Fruit fly (Drosophila melanogaster) whole organism, embryonic: ENCODE data around the gene AstA-R1.
A peak's percentile ranks its signal among the peaks of the same experiment; 100 is the strongest.

Experiments used
- Ada2b ChIP-seq: fragments of 200-800 bp; sonication (Bioruptor generic); IDR thresholded peaks from 2 replicates; pipeline ENCODE4 v1.3.6; 2022; ENCODE audit warnings: missing biosample characterization, missing genetic modification characterization
- Adf1 ChIP-seq: fragments of 200-800 bp; sonication (Bioruptor generic); IDR thresholded peaks from 2 replicates; pipeline ENCODE4 v1.3.6; 2022; ENCODE audit warnings: missing biosample characterization, missing genetic modification characterization
- Blimp-1 ChIP-seq: fragments of 200-800 bp; sonication (Bioruptor generic); optimal IDR thresholded peaks from 3 replicates; lab custom pipeline; 2018; ENCODE audit warnings: missing biosample characterization, missing genetic modification characterization, mild to moderate bottlenecking, moderate library complexity, missing genetic modification reagents
- CG10959 ChIP-seq: fragments of 200-800 bp; sonication (Bioruptor generic); IDR thresholded peaks from 2 replicates; pipeline ENCODE4 v1.3.6; 2022; ENCODE audit warnings: missing biosample characterization, missing genetic modification characterization
- CG11695 ChIP-seq: fragments of 200-800 bp; sonication (Bioruptor generic); IDR thresholded peaks from 3 replicates; pipeline ENCODE4 v1.3.6; 2022; ENCODE audit warnings: missing biosample characterization, missing genetic modification characterization
- CG11723 ChIP-seq: fragments of 200-800 bp; sonication (Bioruptor generic); optimal IDR thresholded peaks from 2 replicates; lab custom pipeline; 2017; ENCODE audit warnings: missing biosample characterization, mild to moderate bottlenecking, missing genetic modification characterization
- CG12219 ChIP-seq: fragments of 200-800 bp; sonication (Bioruptor generic); optimal IDR thresholded peaks from 3 replicates; lab custom pipeline; 2018; ENCODE audit warnings: missing biosample characterization, mild to moderate bottlenecking, missing genetic modification characterization
- CG1529 ChIP-seq: fragments of 200-800 bp; sonication (Bioruptor generic); optimal IDR thresholded peaks from 3 replicates; lab custom pipeline; 2018; ENCODE audit warnings: missing biosample characterization, missing genetic modification characterization
- CG15696 ChIP-seq: fragments of 200-800 bp; sonication (Bioruptor generic); optimal IDR thresholded peaks from 2 replicates; lab custom pipeline; 2019; ENCODE audit warnings: missing biosample characterization, mild to moderate bottlenecking, missing genetic modification characterization, moderate library complexity
- CG17359 ChIP-seq: fragments of 200-800 bp; sonication (Bioruptor generic); optimal IDR thresholded peaks from 3 replicates; lab custom pipeline; 2018; ENCODE audit warnings: missing biosample characterization, mild to moderate bottlenecking, missing genetic modification characterization, moderate library complexity
- CG1792 ChIP-seq: fragments of 200-800 bp; sonication (Bioruptor generic); optimal IDR thresholded peaks from 2 replicates; lab custom pipeline; 2016; ENCODE audit warnings: missing biosample characterization, missing genetic modification characterization
- CG34422 ChIP-seq: fragments of 200-800 bp; sonication (Bioruptor generic); IDR thresholded peaks from 3 replicates; pipeline ENCODE4 v1.3.6; 2022; ENCODE audit warnings: missing biosample characterization, missing genetic modification characterization
- CG6272 ChIP-seq: fragments of 200-800 bp; sonication (Bioruptor generic); IDR thresholded peaks from 2 replicates; pipeline ENCODE4 v1.3.6; 2022; ENCODE audit warnings: missing biosample characterization, missing genetic modification characterization
- CG6765 ChIP-seq: fragments of 200-800 bp; sonication (Bioruptor generic); optimal IDR thresholded peaks from 3 replicates; lab custom pipeline; 2017; ENCODE audit warnings: missing biosample characterization, mild to moderate bottlenecking, missing genetic modification characterization
- CG6791 ChIP-seq: fragments of 200-800 bp; sonication (Bioruptor generic); IDR thresholded peaks from 3 replicates; pipeline ENCODE4 v1.3.6; 2022; ENCODE audit warnings: missing biosample characterization, missing genetic modification characterization; ENCODE audit not compliant: partially characterized antibody
- CG7839 ChIP-seq: fragments of 200-800 bp; sonication (Bioruptor generic); optimal IDR thresholded peaks from 3 replicates; lab custom pipeline; 2018; ENCODE audit warnings: missing biosample characterization, mild to moderate bottlenecking, missing genetic modification characterization, moderate library complexity
- CG8089 ChIP-seq: fragments of 200-800 bp; sonication (Bioruptor generic); optimal IDR thresholded peaks from 3 replicates; lab custom pipeline; 2016; ENCODE audit warnings: missing biosample characterization, missing genetic modification characterization
- CrebB ChIP-seq: fragments of 200-800 bp; sonication (Bioruptor generic); optimal IDR thresholded peaks from 3 replicates; lab custom pipeline; 2018; ENCODE audit warnings: missing biosample characterization, mild to moderate bottlenecking, missing genetic modification characterization
- D ChIP-seq, 2 experiments: fragments of 200-800 bp in 1 of 2; fragments of >200 bp in 1 of 2; sonication (Bioruptor generic) in 1 of 2; optimal IDR thresholded peaks; 2 replicates in 1 of 2; 3 replicates in 1 of 2; lab custom pipeline; 2017; ENCODE audit warnings: mild to moderate bottlenecking in 1 of 2, missing biosample characterization in 1 of 2, missing genetic modification characterization in 1 of 2, missing genetic modification reagents in 1 of 2
- Dip3 ChIP-seq: fragments of 200-800 bp; sonication (Bioruptor generic); optimal IDR thresholded peaks from 3 replicates; lab custom pipeline; 2016; ENCODE audit warnings: missing biosample characterization, missing genetic modification characterization
- Doc2 ChIP-seq: fragments of 200-800 bp; sonication (Bioruptor generic); IDR thresholded peaks from 2 replicates; pipeline ENCODE4 v1.3.6; 2022; ENCODE audit warnings: missing biosample characterization, missing genetic modification characterization
- Drgx ChIP-seq: fragments of 200-800 bp; sonication (Bioruptor generic); IDR thresholded peaks from 2 replicates; pipeline ENCODE4 v1.3.6; 2022; ENCODE audit warnings: missing biosample characterization, missing genetic modification characterization
- HLH3B ChIP-seq: fragments of 200-800 bp; sonication (Bioruptor generic); IDR thresholded peaks from 2 replicates; pipeline ENCODE4 v1.3.6; 2022; ENCODE audit warnings: missing biosample characterization, missing genetic modification characterization
- HmgD ChIP-seq: fragments of 200-800 bp; sonication (Bioruptor generic); optimal IDR thresholded peaks from 3 replicates; lab custom pipeline; 2016; ENCODE audit warnings: missing biosample characterization, missing genetic modification characterization
- MESR4 ChIP-seq: fragments of 200-800 bp; sonication (Bioruptor generic); optimal IDR thresholded peaks from 2 replicates; lab custom pipeline; 2018; ENCODE audit warnings: missing biosample characterization, mild to moderate bottlenecking, missing genetic modification characterization, moderate library complexity
- Nf-YC ChIP-seq: fragments of 200-800 bp; optimal IDR thresholded peaks from 3 replicates; lab custom pipeline; 2019; ENCODE audit warnings: missing biosample characterization, mild to moderate bottlenecking, missing genetic modification characterization, moderate library complexity
- Ptx1 ChIP-seq: fragments of 200-800 bp; sonication (Bioruptor generic); IDR thresholded peaks from 2 replicates; pipeline ENCODE4 v1.3.6; 2022; ENCODE audit warnings: missing biosample characterization, missing genetic modification characterization
- Rfx ChIP-seq: fragments of 200-800 bp; sonication (Bioruptor generic); IDR thresholded peaks from 2 replicates; pipeline ENCODE4 v1.3.6; 2022; ENCODE audit warnings: missing biosample characterization, missing genetic modification characterization
- Sox102F ChIP-seq: fragments of 200-800 bp; sonication (Bioruptor generic); optimal IDR thresholded peaks from 2 replicates; lab custom pipeline; 2018; ENCODE audit warnings: missing biosample characterization, mild to moderate bottlenecking, missing genetic modification characterization, moderate library complexity
- Xbp1 ChIP-seq: fragments of 200-800 bp; sonication (Bioruptor generic); optimal IDR thresholded peaks from 3 replicates; lab custom pipeline; 2016; ENCODE audit warnings: missing biosample characterization, mild to moderate bottlenecking, missing genetic modification characterization
- chinmo ChIP-seq: fragments of 200-800 bp; sonication (Bioruptor generic); IDR thresholded peaks from 4 replicates; pipeline ENCODE4 v1.3.6; 2022; ENCODE audit warnings: missing biosample characterization, missing genetic modification characterization; ENCODE audit not compliant: partially characterized antibody
- chm ChIP-seq: fragments of 200-800 bp; sonication (Bioruptor generic); IDR thresholded peaks from 2 replicates; pipeline ENCODE4 v1.3.6; 2022; ENCODE audit warnings: missing biosample characterization, missing genetic modification characterization
- dmrt99B ChIP-seq: fragments of 200-800 bp; sonication (Bioruptor generic); optimal IDR thresholded peaks from 2 replicates; lab custom pipeline; 2018; ENCODE audit warnings: missing biosample characterization, mild to moderate bottlenecking, missing genetic modification characterization, moderate library complexity
- dysf ChIP-seq: fragments of 200-800 bp; sonication (Bioruptor generic); IDR thresholded peaks from 3 replicates; pipeline ENCODE4 v1.3.6; 2022; ENCODE audit warnings: missing biosample characterization, missing genetic modification characterization
- fd3F ChIP-seq: fragments of 200-800 bp; sonication (Bioruptor generic); optimal IDR thresholded peaks from 2 replicates; lab custom pipeline; 2018; ENCODE audit warnings: missing biosample characterization, mild to moderate bottlenecking, missing genetic modification characterization, moderate library complexity
- fd96Cb ChIP-seq: fragments of 200-800 bp; sonication (Bioruptor generic); optimal IDR thresholded peaks from 2 replicates; lab custom pipeline; 2018; ENCODE audit warnings: missing biosample characterization, mild to moderate bottlenecking, missing genetic modification characterization, moderate library complexity
- gem ChIP-seq: fragments of 200-800 bp; sonication (Bioruptor generic); optimal IDR thresholded peaks from 2 replicates; lab custom pipeline; 2019; ENCODE audit warnings: missing biosample characterization, mild to moderate bottlenecking, missing genetic modification characterization, moderate library complexity
- gfzf ChIP-seq: fragments of 200-800 bp; sonication (Bioruptor generic); optimal IDR thresholded peaks from 2 replicates; lab custom pipeline; 2016; ENCODE audit warnings: missing biosample characterization, mild to moderate bottlenecking, missing genetic modification characterization, moderate library complexity
- kah ChIP-seq: fragments of 200-800 bp; sonication (Bioruptor generic); optimal IDR thresholded peaks from 2 replicates; lab custom pipeline; 2018; ENCODE audit warnings: missing biosample characterization, mild to moderate bottlenecking, missing genetic modification characterization
- pnt ChIP-seq: fragments of 200-800 bp; sonication (Bioruptor generic); optimal IDR thresholded peaks from 3 replicates; lab custom pipeline; 2016; ENCODE audit warnings: missing biosample characterization, missing genetic modification characterization
- prd ChIP-seq, 3 experiments: fragments of >200 bp in 2 of 3; fragments of 200-800 bp in 1 of 3; sonication (Bioruptor generic) in 1 of 3; optimal IDR thresholded peaks in 2 of 3; IDR thresholded peaks in 1 of 3; 2 replicates in 2 of 3; 3 replicates in 1 of 3; pipeline versions ENCODE4 v1.3.6 to Lab custom; 2017 to 2022; ENCODE audit warnings: missing biosample characterization in 1 of 3, missing genetic modification characterization in 1 of 3
- sima ChIP-seq: fragments of 200-800 bp; sonication (Bioruptor generic); optimal IDR thresholded peaks from 2 replicates; lab custom pipeline; 2016; ENCODE audit warnings: missing biosample characterization, missing genetic modification characterization
- slbo ChIP-seq: fragments of 200-800 bp; sonication (Bioruptor generic); IDR thresholded peaks from 2 replicates; pipeline ENCODE4 v1.3.6; 2022; ENCODE audit warnings: missing biosample characterization, missing genetic modification characterization
- slou ChIP-seq: fragments of 200-800 bp; sonication (Bioruptor generic); optimal IDR thresholded peaks from 3 replicates; lab custom pipeline; 2016; ENCODE audit warnings: missing biosample characterization, missing genetic modification characterization
- slp2 ChIP-seq: fragments of 200-800 bp; sonication (Bioruptor generic); optimal IDR thresholded peaks from 2 replicates; lab custom pipeline; 2016; ENCODE audit warnings: missing biosample characterization, missing genetic modification characterization
- ssp ChIP-seq: fragments of 200-800 bp; sonication (Bioruptor generic); IDR thresholded peaks from 2 replicates; pipeline ENCODE4 v1.3.6; 2022; ENCODE audit warnings: missing biosample characterization, missing genetic modification characterization
- stc ChIP-seq: fragments of 200-800 bp; sonication (Bioruptor generic); IDR thresholded peaks from 2 replicates; pipeline ENCODE4 v1.3.6; 2022; ENCODE audit warnings: missing biosample characterization, missing genetic modification characterization
- tin ChIP-seq: fragments of 200-800 bp; sonication (Bioruptor generic); optimal IDR thresholded peaks from 3 replicates; lab custom pipeline; 2016; ENCODE audit warnings: missing biosample characterization, missing genetic modification characterization
- twi ChIP-seq: fragments of 200-800 bp; optimal IDR thresholded peaks from 2 replicates; lab custom pipeline; 2019; ENCODE audit warnings: missing biosample characterization, mild to moderate bottlenecking, missing genetic modification characterization, moderate library complexity
- tx ChIP-seq: fragments of 200-800 bp; sonication (Bioruptor generic); optimal IDR thresholded peaks from 2 replicates; lab custom pipeline; 2016; ENCODE audit warnings: missing biosample characterization, missing genetic modification characterization

AstA-R1 gene

DNA sequence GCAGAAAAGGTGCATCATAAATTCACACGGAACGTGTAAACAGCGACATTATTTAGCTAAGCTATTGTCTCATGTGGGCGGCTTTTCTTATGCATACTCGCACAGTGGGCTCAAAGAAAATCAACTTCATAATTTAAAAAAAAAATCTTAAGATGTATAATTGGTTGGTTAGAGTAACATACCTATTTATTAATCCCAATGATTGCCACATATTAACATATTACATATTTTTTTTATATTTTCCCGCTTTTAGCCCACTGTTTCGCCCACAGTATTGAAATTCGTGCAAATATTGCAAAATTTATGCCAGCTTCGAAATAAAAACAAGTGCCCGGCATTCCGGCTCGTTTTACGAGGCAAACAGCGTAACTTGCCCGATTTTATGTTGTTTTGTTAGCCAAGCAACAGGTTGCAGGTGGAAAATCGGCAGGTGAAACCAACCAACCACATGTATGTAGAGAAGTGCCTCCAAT, 92.9 kb downstream of the AstA-R1 start, which contains the start of gene Ilp7 (continued):
- TF ChIP-seq CG15696 (tag; lab: Kevin White, UChicago), result no peak
- no peak for TF ChIP-seq CG1529 (GFP tag; lab: Kevin White, UChicago)
- TF ChIP-seq ssp (GFP tag; lab: Robert Waterston, UW), result 0 out of 2 replicates have a peak, but pooled peaks have one; percentile 14
- TF ChIP-seq dmrt99B (tag; lab: Kevin White, UChicago), result peak; percentile 30
- 0 out of 2 replicates have a peak, but pooled peaks have one; percentile 13 for TF ChIP-seq stc (GFP tag; lab: Robert Waterston, UW)
- peak; percentile 23 for TF ChIP-seq fd96Cb (tag; lab: Kevin White, UChicago)
- no peak for TF ChIP-seq tx (GFP tag; lab: Kevin White, UChicago)
- no peak for TF ChIP-seq HmgD
- TF ChIP-seq CG34422 (GFP tag; lab: Robert Waterston, UW), result peak; percentile 50; the same call in 1 of the 3 replicates
- TF ChIP-seq fd3F (GFP tag; lab: Kevin White, UChicago), result no peak
- no peak for TF ChIP-seq Nf-YC (tag; lab: Kevin White, UChicago)
- TF ChIP-seq slou, result no peak
- TF ChIP-seq CrebB (tag; lab: Kevin White, UChicago), result no peak
- TF ChIP-seq Doc2 (GFP tag; lab: Robert Waterston, UW), result no peak
- TF ChIP-seq CG6791 (GFP tag; lab: Robert Waterston, UW), result no peak
- TF ChIP-seq CG17359 (tag; lab: Kevin White, UChicago), result peak; percentile 34
- TF ChIP-seq Ptx1, result peak; percentile 42
- no peak for TF ChIP-seq kah (GFP tag; lab: Kevin White, UChicago)
- TF ChIP-seq CG10959 (GFP tag; lab: Robert Waterston, UW), result no peak
- TF ChIP-seq CG11723 (GFP tag; lab: Kevin White, UChicago), result no peak
- peak; percentile 40; the same call in 1 of the 3 replicates for TF ChIP-seq CG11695
- TF ChIP-seq Sox102F (GFP tag; lab: Kevin White, UChicago), result peak; percentile 34
- peak; percentile 9 for TF ChIP-seq CG7839 (tag; lab: Kevin White, UChicago)
- no peak for TF ChIP-seq Dip3
- 0 out of 2 replicates have a peak, but pooled peaks have one; percentile 24 for TF ChIP-seq HLH3B
- no peak for TF ChIP-seq CG12219 (GFP tag; lab: Kevin White, UChicago)
- peak; percentile 16; the same call in 1 of the 2 replicates for TF ChIP-seq slbo (GFP tag; lab: Robert Waterston, UW)
- no peak for TF ChIP-seq CG1792 (GFP tag; lab: Kevin White, UChicago)
- TF ChIP-seq sima (GFP tag; lab: Kevin White, UChicago), result no peak
- no peak for TF ChIP-seq twi (tag; lab: Kevin White, UChicago)
- peak; percentile 48 for TF ChIP-seq gem (tag; lab: Kevin White, UChicago)
- TF ChIP-seq Blimp-1 (GFP tag; lab: Kevin White, UChicago), result peak; percentile 36
- TF ChIP-seq pnt (GFP tag; lab: Kevin White, UChicago), result no peak
- no peak for TF ChIP-seq Rfx (GFP tag; lab: Robert Waterston, UW)
- TF ChIP-seq Xbp1 (GFP tag; lab: Kevin White, UChicago), result peak; percentile 4
- TF ChIP-seq Drgx, result 0 out of 2 replicates have a peak, but pooled peaks have one; percentile 49
- no peak for TF ChIP-seq CG6272 (GFP tag; lab: Robert Waterston, UW)
- peak; percentile 40; the same call in 1 of the 2 replicates for TF ChIP-seq Ada2b (GFP tag; lab: Robert Waterston, UW)
- no peak for TF ChIP-seq chinmo
- TF ChIP-seq dysf (GFP tag; lab: Robert Waterston, UW), result peak; percentile 18; the same call in 1 of the 3 replicates
- TF ChIP-seq MESR4, result no peak
- TF ChIP-seq CG6765, result no peak
- TF ChIP-seq prd (optimal IDR thresholded peaks at IDR 0.05; lab: Kevin White, UChicago), result no peak
- TF ChIP-seq prd (GFP tag; IDR thresholded peaks at IDR 0.05; lab: Robert Waterston, UW), result peak; percentile 44; the same call in 2 of the 3 replicates
- TF ChIP-seq chm (GFP tag; lab: Robert Waterston, UW), result no peak
- no peak for TF ChIP-seq Adf1 (GFP tag; lab: Robert Waterston, UW)
- TF ChIP-seq tin, result peak; percentile 21
- TF ChIP-seq slp2, result no peak
- TF ChIP-seq CG8089 (GFP tag; lab: Kevin White, UChicago), result no peak
- no peak for TF ChIP-seq gfzf
- no peak for TF ChIP-seq D (optimal IDR thresholded peaks at IDR 0.05; lab: Kevin White, UChicago)
- no peak for TF ChIP-seq D (GFP tag; optimal IDR thresholded peaks at IDR 0.05; lab: Kevin White, UChicago)
